Worm (Caenorhabditis elegans): ENCODE data around the gene F55C9.3.

DNA sequence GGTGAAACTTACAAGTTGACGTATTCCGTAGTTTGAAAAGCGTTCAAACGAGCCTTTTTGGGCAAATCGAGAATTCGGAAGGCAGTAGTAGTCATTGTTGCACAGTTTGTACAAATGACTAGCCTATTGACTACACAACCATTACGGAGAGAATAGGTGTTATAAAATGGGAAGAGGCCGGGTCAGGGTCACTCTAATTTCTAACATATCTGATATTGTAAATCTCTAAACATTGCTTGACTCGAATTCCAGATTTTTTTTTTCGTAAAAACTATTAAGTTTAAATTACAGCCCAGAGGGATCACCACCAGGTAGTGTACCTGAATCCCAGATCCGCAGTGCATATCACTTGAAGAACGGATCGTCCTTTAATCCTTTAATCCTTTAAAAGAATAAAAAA, 50.8 kb downstream of the F55C9.3 start, which contains the start of gene fbxb-2:
- TF ChIP-seq pha-2 (tag; optimal IDR thresholded peaks at IDR 0.05) (no peak), fkh-10 (GFP tag; optimal IDR thresholded peaks at IDR 0.05) (no peak), syd-9 (tag; optimal IDR thresholded peaks at IDR 0.05) (no peak), sox-4 (tag; optimal IDR thresholded peaks at IDR 0.05) (no peak), rnt-1 (tag; optimal IDR thresholded peaks at IDR 0.05) (no peak), fkh-6 (tag; optimal IDR thresholded peaks at IDR 0.05) (no peak), madf-2 (tag; optimal IDR thresholded peaks at IDR 0.05) (no peak), dmd-4 (tag; optimal IDR thresholded peaks at IDR 0.05; ENCODE audit: borderline replicate concordance) (no peak), lim-6 (tag; optimal IDR thresholded peaks at IDR 0.05) (no peak), sdc-2 (tag; optimal IDR thresholded peaks at IDR 0.05) (no peak), unc-55 (GFP tag; optimal IDR thresholded peaks at IDR 0.05) (no peak), ceh-24 (tag; optimal IDR thresholded peaks at IDR 0.05) (no peak)
